Worm (Caenorhabditis elegans) whole organism, late embryonic: Measurements from ENCODE around the gene col-102.

ENCODE experiments used
- ceh-2 ChIP-seq: sonication (generic microtip); optimal IDR thresholded peaks from 2 replicates; lab custom pipeline; 2016; ENCODE audit warnings: missing genotype, missing genetic modification characterization, missing compliant biosample characterization
- ceh-24 ChIP-seq: sonication (generic microtip); optimal IDR thresholded peaks from 2 replicates; lab custom pipeline; 2016; ENCODE audit warnings: mild to moderate bottlenecking, missing genetic modification characterization, missing compliant biosample characterization
- ceh-31 ChIP-seq: sonication (generic microtip); optimal IDR thresholded peaks from 2 replicates; lab custom pipeline; 2016; ENCODE audit warnings: missing genetic modification characterization, missing compliant biosample characterization
- ceh-45 ChIP-seq: fragments of 200-800 bp; sonication (Bioruptor generic); IDR thresholded peaks from 2 replicates; pipeline ENCODE4 v1.3.6; 2022; ENCODE audit warnings: missing genetic modification reagents, missing genetic modification characterization, missing compliant biosample characterization
- ceh-6 ChIP-seq: fragments of 200-800 bp; sonication (Bioruptor generic); optimal IDR thresholded peaks from 2 replicates; lab custom pipeline; 2018; ENCODE audit warnings: mild to moderate bottlenecking, missing genetic modification characterization, missing compliant biosample characterization
- elt-2 ChIP-seq: sonication (generic microtip); optimal IDR thresholded peaks from 2 replicates; lab custom pipeline; 2016; ENCODE audit warnings: missing genetic modification reagents, missing genetic modification characterization, missing compliant biosample characterization
- fkh-6 ChIP-seq: sonication (generic microtip); optimal IDR thresholded peaks from 2 replicates; lab custom pipeline; 2016; ENCODE audit warnings: missing genetic modification characterization, missing compliant biosample characterization
- mec-3 ChIP-seq: sonication (generic microtip); optimal IDR thresholded peaks from 2 replicates; lab custom pipeline; 2016; ENCODE audit warnings: borderline replicate concordance, missing genetic modification characterization, missing compliant biosample characterization
- pha-2 ChIP-seq: sonication (generic microtip); optimal IDR thresholded peaks from 2 replicates; lab custom pipeline; 2017; ENCODE audit warnings: mild to moderate bottlenecking, missing genetic modification characterization, missing compliant biosample characterization
- pqm-1 ChIP-seq: sonication (generic microtip); optimal IDR thresholded peaks from 2 replicates; lab custom pipeline; 2016; ENCODE audit warnings: missing genetic modification characterization, missing compliant biosample characterization
- unc-55 ChIP-seq: sonication (generic microtip); optimal IDR thresholded peaks from 2 replicates; lab custom pipeline; 2017; ENCODE audit warnings: missing biosample characterization, missing genetic modification reagents, missing genetic modification characterization

DNA sequence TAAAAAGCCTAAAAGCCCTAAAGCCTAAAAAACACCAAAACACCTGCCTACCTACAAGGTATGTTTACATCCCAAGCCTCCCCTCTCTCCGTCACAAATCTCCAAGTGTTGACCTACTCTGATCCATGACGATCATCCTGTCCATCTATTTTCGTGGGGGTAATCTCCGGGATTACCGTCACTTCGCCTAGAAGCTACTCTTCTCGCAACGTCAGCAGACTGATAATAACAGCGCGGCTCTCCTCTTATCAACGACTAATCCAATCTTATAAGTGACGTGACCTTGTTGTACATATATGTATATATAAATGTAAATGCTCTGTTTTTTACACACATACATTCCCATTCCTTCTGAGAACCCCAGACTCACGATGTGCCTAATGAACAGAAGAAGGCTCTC is 44.1 kb downstream of the col-102 start:
- TF ChIP-seq ceh-2 (tag; lab: Kevin White, UChicago), result no peak
- no peak for TF ChIP-seq pha-2 (tag; lab: Kevin White, UChicago)
- no peak for TF ChIP-seq ceh-45
- TF ChIP-seq ceh-24, result no peak
- TF ChIP-seq unc-55 (GFP tag; lab: Kevin White, UChicago), result no peak
- TF ChIP-seq fkh-6 (tag; lab: Kevin White, UChicago), result no peak
- no peak for TF ChIP-seq elt-2
- TF ChIP-seq ceh-6 (GFP tag; lab: Kevin White, UChicago), result no peak
- no peak for TF ChIP-seq mec-3
- no peak for TF ChIP-seq pqm-1 (tag; lab: Kevin White, UChicago)
- no peak for TF ChIP-seq ceh-31 (tag; lab: Kevin White, UChicago)
